Fruit fly (Drosophila melanogaster) Kc167 (cell line): ENCODE measurements around the gene tbrd-1.

Source experiments
- Sin3A ChIP-seq: fragments of >200 bp; optimal IDR thresholded peaks from 2 replicates; lab custom pipeline; 2018; ENCODE audit warnings: missing external identifiers
- h ChIP-seq: fragments of >200 bp; optimal IDR thresholded peaks from 3 replicates; lab custom pipeline; 2018; ENCODE audit warnings: missing external identifiers
- insv ChIP-seq: fragments of >200 bp; optimal IDR thresholded peaks from 3 replicates; lab custom pipeline; 2018; ENCODE audit warnings: missing external identifiers
- psq ChIP-seq: fragments of >200 bp; optimal IDR thresholded peaks from 2 replicates; lab custom pipeline; 2017; ENCODE audit warnings: missing external identifiers

DNA sequence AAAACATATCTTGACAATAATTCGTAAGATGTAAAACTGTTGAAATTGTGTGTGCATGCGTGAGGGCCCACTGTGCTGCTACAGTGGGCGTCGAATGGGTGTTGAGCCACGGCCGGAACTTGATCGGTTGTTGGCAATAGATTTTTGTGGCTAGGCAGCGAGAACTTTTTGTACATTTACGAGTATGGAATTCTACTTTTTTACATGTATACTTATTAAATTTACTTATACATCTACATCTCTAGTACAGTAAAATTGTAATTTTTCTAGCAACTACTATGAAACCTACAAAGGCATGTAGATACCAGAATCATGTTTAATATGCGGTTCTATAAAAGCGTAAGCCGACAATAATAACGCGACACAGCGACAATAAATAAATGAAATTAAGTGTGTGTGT lies 43.8 kb downstream of the tbrd-1 start:
- TF ChIP-seq h (no peak), insv (lab: Kevin White, UChicago) (no peak), Sin3A (lab: Kevin White, UChicago) (no peak), psq (lab: Kevin White, UChicago) (no peak)
